Fruit fly (Drosophila melanogaster) whole organism, adult: ENCODE measurements around the gene spdi.

ENCODE experiments used
- CG11617 ChIP-seq: fragments of 200-800 bp; sonication (Bioruptor generic); optimal IDR thresholded peaks from 2 replicates; lab custom pipeline; 2017; ENCODE audit warnings: mild to moderate bottlenecking, missing biosample characterization, missing genetic modification reagents, missing genetic modification characterization
- CG33017 ChIP-seq: fragments of 200-800 bp; sonication (Bioruptor generic); optimal IDR thresholded peaks from 2 replicates; lab custom pipeline; 2018; ENCODE audit warnings: missing biosample characterization, mild to moderate bottlenecking, missing genetic modification characterization, moderate library complexity
- CG5204 ChIP-seq: fragments of 200-800 bp; sonication (Bioruptor generic); optimal IDR thresholded peaks from 2 replicates; lab custom pipeline; 2016; ENCODE audit warnings: missing biosample characterization, missing genetic modification characterization
- Crg-1 ChIP-seq: fragments of 200-800 bp; sonication (Bioruptor generic); optimal IDR thresholded peaks from 2 replicates; lab custom pipeline; 2016; ENCODE audit warnings: missing biosample characterization, missing genetic modification characterization
- kay ChIP-seq: fragments of 200-800 bp; sonication (Bioruptor generic); peaks from one replicate; lab custom pipeline; 2016; ENCODE audit warnings: missing biosample characterization, missing genetic modification characterization, borderline replicate concordance
- ovo ChIP-seq: fragments of 200-800 bp; sonication (Bioruptor generic); optimal IDR thresholded peaks from 2 replicates; lab custom pipeline; 2016; ENCODE audit warnings: missing biosample characterization, missing genetic modification characterization
- pad ChIP-seq: fragments of 200-800 bp; sonication (Bioruptor generic); optimal IDR thresholded peaks from 3 replicates; lab custom pipeline; 2017; ENCODE audit warnings: missing biosample characterization, missing genetic modification characterization, mild to moderate bottlenecking, moderate library complexity, missing genetic modification reagents
- toe ChIP-seq: fragments of 200-800 bp; sonication (Bioruptor generic); optimal IDR thresholded peaks from 2 replicates; lab custom pipeline; 2016; ENCODE audit warnings: missing biosample characterization, missing genetic modification characterization

DNA sequence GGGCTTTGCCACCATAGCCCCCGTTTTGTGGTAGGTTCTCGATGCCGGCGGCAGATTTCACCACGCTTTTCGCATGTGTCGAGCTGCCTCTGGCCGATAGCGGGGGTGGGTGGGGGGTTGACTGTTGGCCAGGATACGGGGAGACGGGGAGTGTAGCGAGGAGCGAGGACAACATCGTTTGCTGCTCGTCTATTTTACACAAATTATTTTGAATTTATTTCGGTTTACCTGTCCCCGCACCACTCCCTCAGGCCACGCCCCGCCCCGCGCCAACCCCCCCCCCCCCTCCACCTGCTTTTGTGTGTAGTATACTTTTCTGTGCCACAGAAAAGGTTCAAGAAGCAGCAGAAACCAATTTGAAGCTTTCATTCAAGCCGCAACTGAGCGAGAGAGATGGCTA, 77.9 kb downstream of the spdi start:
- TF ChIP-seq CG11617 (GFP tag; lab: Kevin White, UChicago) (no peak), kay (GFP tag; lab: Kevin White, UChicago) (no peak), pad (GFP tag; lab: Kevin White, UChicago) (peak; percentile 22), toe (GFP tag; lab: Kevin White, UChicago) (no peak), Crg-1 (GFP tag; lab: Kevin White, UChicago) (no peak), CG5204 (no peak), ovo (GFP tag; lab: Kevin White, UChicago) (no peak), CG33017 (tag; lab: Kevin White, UChicago) (no peak)
